Worm (Caenorhabditis elegans) whole organism, L2 larva: ENCODE measurements around the gene npr-40.

Experiments used
- F13H6.1 ChIP-seq: sonication (generic microtip); optimal IDR thresholded peaks from 2 replicates; lab custom pipeline; 2016; ENCODE audit warnings: missing genetic modification characterization, missing compliant biosample characterization
- ceh-82 ChIP-seq: fragments of 150-350 bp; optimal IDR thresholded peaks from 2 replicates; lab custom pipeline; 2014; ENCODE audit warnings: missing biosample characterization, missing genetic modification characterization
- elt-3 ChIP-seq: sonication (generic microtip); optimal IDR thresholded peaks from 2 replicates; lab custom pipeline; 2017; ENCODE audit warnings: missing biosample characterization, missing genetic modification characterization
- fos-1 ChIP-seq: fragments of 150-350 bp; optimal IDR thresholded peaks from 2 replicates; lab custom pipeline; 2014; ENCODE audit warnings: missing biosample characterization, missing genetic modification characterization
- lin-13 ChIP-seq: fragments of 150-350 bp; optimal IDR thresholded peaks from 2 replicates; lab custom pipeline; 2014; ENCODE audit warnings: missing biosample characterization, missing genetic modification reagents, missing genetic modification characterization
- lsy-2 ChIP-seq, 2 experiments: fragments of 150-350 bp in 1 of 2; sonication (generic microtip) in 1 of 2; optimal IDR thresholded peaks; 2 replicates each; lab custom pipeline; 2014 to 2017; ENCODE audit warnings: missing biosample characterization in 2 of 2, missing genetic modification characterization in 2 of 2
- nhr-12 ChIP-seq: fragments of 150-350 bp; optimal IDR thresholded peaks from 2 replicates; lab custom pipeline; 2014; ENCODE audit warnings: missing biosample characterization, missing genetic modification characterization
- unc-62 ChIP-seq: fragments of 150-350 bp; optimal IDR thresholded peaks from 2 replicates; lab custom pipeline; 2014; ENCODE audit warnings: missing biosample characterization, missing genetic modification reagents, missing genetic modification characterization
- ztf-11 ChIP-seq: sonication (generic microtip); optimal IDR thresholded peaks from 2 replicates; lab custom pipeline; 2017; ENCODE audit warnings: missing biosample characterization, missing genetic modification characterization
- ztf-4 ChIP-seq: fragments of 150-350 bp; optimal IDR thresholded peaks from 2 replicates; lab custom pipeline; 2014; ENCODE audit warnings: missing biosample characterization, missing genetic modification characterization

DNA sequence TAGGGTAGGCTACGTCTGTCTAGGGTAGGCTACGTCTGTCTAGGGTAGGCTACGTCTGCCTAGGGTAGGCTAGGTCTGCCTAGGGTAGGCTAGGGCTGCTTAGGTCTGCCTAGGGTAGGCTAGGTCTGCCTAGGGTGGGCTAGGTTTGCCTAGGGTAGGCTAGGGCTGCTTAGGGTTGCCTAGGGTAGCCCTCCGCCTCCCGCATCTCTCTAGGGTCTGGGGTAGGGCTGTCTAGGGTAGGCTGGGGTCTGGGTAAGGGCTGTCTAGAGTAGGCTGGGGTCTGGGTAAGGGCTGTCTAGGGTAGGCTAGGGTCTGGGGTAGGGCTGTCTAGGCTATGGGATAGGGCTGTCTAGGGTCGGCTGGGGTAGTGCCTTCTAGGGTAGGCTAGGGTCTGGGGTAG is 40.9 kb upstream of the npr-40 start:
- no peak for TF ChIP-seq unc-62 (GFP tag; lab: Kevin White, UChicago)
- no peak for TF ChIP-seq F13H6.1 (tag; lab: Kevin White, UChicago)
- no peak for TF ChIP-seq elt-3 (tag; lab: Kevin White, UChicago)
- no peak for TF ChIP-seq nhr-12 (tag; lab: Kevin White, UChicago)
- TF ChIP-seq lsy-2 (tag; optimal IDR thresholded peaks at IDR 0.05; lab: Kevin White, UChicago) = no peak
- no peak for TF ChIP-seq lin-13 (GFP tag; lab: Kevin White, UChicago)
- TF ChIP-seq ztf-4 (tag; lab: Kevin White, UChicago) = no peak
- TF ChIP-seq ceh-82 (tag; lab: Kevin White, UChicago) = no peak
- TF ChIP-seq fos-1 = no peak
- TF ChIP-seq ztf-11 (tag; lab: Kevin White, UChicago) = no peak
